Worm (Caenorhabditis elegans) whole organism, mixed stage, embryonic: Measurements from ENCODE around the gene srr-6.

Source experiments
- ces-1 ChIP-seq: fragments of 150-350 bp; optimal IDR thresholded peaks from 2 replicates; lab custom pipeline; 2014; ENCODE audit warnings: missing biosample characterization, missing genetic modification reagents, missing genetic modification characterization
- nhr-237 ChIP-seq: fragments of 150-350 bp; optimal IDR thresholded peaks from 2 replicates; lab custom pipeline; 2014; ENCODE audit warnings: missing biosample characterization, missing genetic modification characterization

DNA sequence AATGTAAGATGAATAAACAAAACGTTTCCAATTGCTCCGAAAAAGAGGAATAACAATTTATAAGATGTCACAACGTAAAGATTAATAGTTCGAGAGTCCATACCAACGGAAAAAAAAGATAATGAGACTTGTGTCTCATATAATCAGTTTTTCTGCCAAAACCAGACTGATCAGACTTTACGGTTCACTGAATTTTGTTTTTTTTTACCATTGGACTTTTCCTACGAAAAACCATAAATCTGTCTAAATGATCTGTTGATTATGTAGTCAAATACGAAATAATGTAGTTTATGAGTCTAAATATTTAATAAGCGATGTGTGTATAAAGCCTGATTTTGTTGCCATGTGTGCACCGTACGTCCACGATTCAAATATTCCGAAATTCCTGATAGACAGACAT lies 33.5 kb upstream of the srr-6 start, which contains the start of gene srsx-11:
- TF ChIP-seq nhr-237 (tag; lab: Kevin White, UChicago) (no peak), ces-1 (GFP tag; lab: Kevin White, UChicago) (no peak)
